Fruit fly (Drosophila melanogaster) whole organism, adult: ENCODE results near the gene LanB1.

Source experiments
- CG11617 ChIP-seq: fragments of 200-800 bp; sonication (Bioruptor generic); optimal IDR thresholded peaks from 2 replicates; lab custom pipeline; 2017; ENCODE audit warnings: mild to moderate bottlenecking, missing biosample characterization, missing genetic modification reagents, missing genetic modification characterization
- CG14711 ChIP-seq: fragments of 200-800 bp; sonication (Bioruptor generic); optimal IDR thresholded peaks from 2 replicates; lab custom pipeline; 2018; ENCODE audit warnings: missing biosample characterization, mild to moderate bottlenecking, missing genetic modification characterization, moderate library complexity
- CG1620 ChIP-seq: fragments of 200-800 bp; sonication (Bioruptor generic); optimal IDR thresholded peaks from 2 replicates; lab custom pipeline; 2016; ENCODE audit warnings: missing biosample characterization, missing genetic modification characterization
- CG7045 ChIP-seq: fragments of 200-800 bp; sonication (Bioruptor generic); optimal IDR thresholded peaks from 2 replicates; lab custom pipeline; 2017; ENCODE audit warnings: missing biosample characterization, mild to moderate bottlenecking, missing genetic modification characterization
- CG7101 ChIP-seq: fragments of 200-800 bp; sonication (Bioruptor generic); optimal IDR thresholded peaks from 2 replicates; lab custom pipeline; 2018; ENCODE audit warnings: missing biosample characterization, mild to moderate bottlenecking, missing genetic modification characterization, moderate library complexity
- Crg-1 ChIP-seq: fragments of 200-800 bp; sonication (Bioruptor generic); optimal IDR thresholded peaks from 2 replicates; lab custom pipeline; 2016; ENCODE audit warnings: missing biosample characterization, missing genetic modification characterization
- bab1 ChIP-seq: fragments of 200-800 bp; sonication (Bioruptor generic); optimal IDR thresholded peaks from 3 replicates; lab custom pipeline; 2019; ENCODE audit warnings: missing biosample characterization, mild to moderate bottlenecking, missing genetic modification characterization, moderate library complexity
- cnc ChIP-seq, 2 experiments: fragments of >200 bp; optimal IDR thresholded peaks; 2 replicates each; lab custom pipeline; 2017
- kay ChIP-seq: fragments of 200-800 bp; sonication (Bioruptor generic); peaks from one replicate; lab custom pipeline; 2016; ENCODE audit warnings: missing biosample characterization, missing genetic modification characterization, borderline replicate concordance
- pad ChIP-seq: fragments of 200-800 bp; sonication (Bioruptor generic); optimal IDR thresholded peaks from 3 replicates; lab custom pipeline; 2017; ENCODE audit warnings: missing biosample characterization, missing genetic modification characterization, mild to moderate bottlenecking, moderate library complexity, missing genetic modification reagents

DNA sequence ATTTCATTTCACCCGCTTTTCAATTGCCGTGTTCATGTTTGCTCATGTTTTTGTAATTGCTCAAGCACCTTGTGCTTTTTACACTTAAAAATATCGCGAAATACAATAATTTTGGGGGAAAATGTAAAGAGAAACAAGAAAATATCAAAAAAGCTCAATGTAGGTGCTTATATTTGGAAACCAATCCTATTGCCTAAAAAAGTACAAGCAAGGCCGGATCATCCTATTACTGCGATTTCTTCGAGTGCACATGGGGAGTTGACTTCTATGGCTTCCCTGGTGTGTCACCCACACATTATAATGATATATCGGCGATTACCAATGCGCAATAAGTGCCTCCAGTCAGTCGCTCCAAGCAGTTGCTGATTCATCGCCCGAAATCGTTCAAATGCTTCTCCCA, 30.0 kb downstream of the LanB1 start:
- TF ChIP-seq Crg-1 (GFP tag; lab: Kevin White, UChicago) (no peak), kay (GFP tag; lab: Kevin White, UChicago) (no peak), CG11617 (no peak), pad (no peak), CG14711 (no peak), CG7045 (no peak), CG7101 (no peak), cnc (optimal IDR thresholded peaks at IDR 0.05; lab: Kevin White, UChicago) (no peak), CG1620 (GFP tag; lab: Kevin White, UChicago) (no peak), bab1 (GFP tag; lab: Kevin White, UChicago) (no peak)
